Worm (Caenorhabditis elegans) whole organism, L3 larva: ENCODE measurements around the gene ccdc-149.
A peak's percentile ranks its signal among the peaks of the same experiment; 100 is the strongest.

ENCODE experiments used
- R02D3.7 ChIP-seq: fragments of 150-350 bp; optimal IDR thresholded peaks from 2 replicates; lab custom pipeline; 2014; ENCODE audit warnings: missing biosample characterization, missing genetic modification characterization
- ZK546.5 ChIP-seq: sonication (generic microtip); optimal IDR thresholded peaks from 2 replicates; lab custom pipeline; 2017; ENCODE audit warnings: missing biosample characterization, missing genetic modification characterization
- aly-2 ChIP-seq: fragments of 150-350 bp; optimal IDR thresholded peaks from 2 replicates; lab custom pipeline; 2014; ENCODE audit warnings: missing biosample characterization, missing genetic modification characterization
- ama-1 ChIP-seq: fragments of 150-350 bp; optimal IDR thresholded peaks from 2 replicates; lab custom pipeline; 2018
- ceh-16 ChIP-seq: sonication (generic microtip); optimal IDR thresholded peaks from 2 replicates; lab custom pipeline; 2017; ENCODE audit warnings: missing biosample characterization, missing genetic modification characterization
- ceh-28 ChIP-seq: fragments of 150-350 bp; optimal IDR thresholded peaks from 2 replicates; lab custom pipeline; 2014; ENCODE audit warnings: missing biosample characterization, missing genetic modification reagents, missing genetic modification characterization
- ceh-82 ChIP-seq: fragments of 150-350 bp; optimal IDR thresholded peaks from 2 replicates; lab custom pipeline; 2014; ENCODE audit warnings: missing biosample characterization, missing genetic modification characterization
- ceh-9 ChIP-seq: sonication (generic microtip); optimal IDR thresholded peaks from 2 replicates; lab custom pipeline; 2018; ENCODE audit warnings: missing biosample characterization, missing genetic modification characterization
- daf-12 ChIP-seq: fragments of 150-350 bp; optimal IDR thresholded peaks from 2 replicates; lab custom pipeline; 2014; ENCODE audit warnings: missing biosample characterization, missing genetic modification reagents, missing genetic modification characterization
- egl-27 ChIP-seq: sonication (generic microtip); optimal IDR thresholded peaks from 4 replicates; lab custom pipeline; 2017; ENCODE audit warnings: missing biosample characterization, missing genetic modification reagents, missing genetic modification characterization
- egl-5 ChIP-seq: fragments of 150-350 bp; optimal IDR thresholded peaks from 2 replicates; lab custom pipeline; 2017; ENCODE audit warnings: missing biosample characterization, missing genetic modification reagents, missing genetic modification characterization, inconsistent platforms
- elt-1 ChIP-seq: fragments of 150-350 bp; optimal IDR thresholded peaks from 2 replicates; lab custom pipeline; 2014; ENCODE audit warnings: missing biosample characterization, missing genetic modification characterization
- elt-2 ChIP-seq: sonication (generic microtip); optimal IDR thresholded peaks from 2 replicates; lab custom pipeline; 2016; ENCODE audit warnings: missing genetic modification reagents, mild to moderate bottlenecking, missing genetic modification characterization, missing compliant biosample characterization
- elt-3 ChIP-seq, 3 experiments: fragments of 150-350 bp in 1 of 3; sonication (generic microtip) in 2 of 3; optimal IDR thresholded peaks; 2 replicates in 2 of 3; 4 replicates in 1 of 3; lab custom pipeline; 2014 to 2017; ENCODE audit warnings: missing biosample characterization in 3 of 3, missing genetic modification characterization in 3 of 3
- eor-1 ChIP-seq, 2 experiments: fragments of 150-350 bp; optimal IDR thresholded peaks; 2 replicates each; lab custom pipeline; 2014 to 2018; ENCODE audit warnings: missing biosample characterization in 2 of 2, missing genetic modification characterization in 2 of 2
- fkh-10 ChIP-seq: sonication (generic microtip); optimal IDR thresholded peaks from 2 replicates; lab custom pipeline; 2017; ENCODE audit warnings: missing biosample characterization, missing genetic modification reagents, missing genetic modification characterization
- fkh-2 ChIP-seq: fragments of 150-350 bp; optimal IDR thresholded peaks from 2 replicates; lab custom pipeline; 2014; ENCODE audit warnings: missing biosample characterization, missing genetic modification reagents, missing genetic modification characterization
- fos-1 ChIP-seq: fragments of 150-350 bp; optimal IDR thresholded peaks from 2 replicates; lab custom pipeline; 2014; ENCODE audit warnings: missing biosample characterization, missing genetic modification characterization
- hmg-11 ChIP-seq: sonication (generic microtip); optimal IDR thresholded peaks from 2 replicates; lab custom pipeline; 2016; ENCODE audit warnings: missing genetic modification characterization, missing compliant biosample characterization
- jun-1 ChIP-seq: fragments of 150-350 bp; optimal IDR thresholded peaks from 2 replicates; lab custom pipeline; 2014; ENCODE audit warnings: missing biosample characterization, missing genetic modification reagents, missing genetic modification characterization
- lin-15B ChIP-seq: fragments of 150-350 bp; optimal IDR thresholded peaks from 2 replicates; lab custom pipeline; 2014; ENCODE audit warnings: missing biosample characterization, missing genetic modification characterization
- lin-39 ChIP-seq: fragments of 150-350 bp; optimal IDR thresholded peaks from 2 replicates; lab custom pipeline; 2018; ENCODE audit warnings: missing biosample characterization, missing genetic modification reagents, missing genetic modification characterization
- lsy-12 ChIP-seq: sonication (generic microtip); optimal IDR thresholded peaks from 2 replicates; lab custom pipeline; 2016; ENCODE audit warnings: mild to moderate bottlenecking, missing genetic modification characterization, missing compliant biosample characterization
- mdl-1 ChIP-seq: fragments of 150-350 bp; optimal IDR thresholded peaks from 2 replicates; lab custom pipeline; 2014; ENCODE audit warnings: missing biosample characterization, missing genetic modification characterization
- mml-1 ChIP-seq: fragments of 150-350 bp; sonication (generic microtip); optimal IDR thresholded peaks from 3 replicates; lab custom pipeline; 2014; ENCODE audit warnings: missing biosample characterization, missing genetic modification characterization
- nfya-1 ChIP-seq: sonication (generic microtip); optimal IDR thresholded peaks from 2 replicates; lab custom pipeline; 2017; ENCODE audit warnings: missing genetic modification characterization, mild to moderate bottlenecking, missing compliant biosample characterization, antibody characterized with exemption, moderate library complexity; ENCODE audit not compliant: insufficient read depth
- nhr-11 ChIP-seq: fragments of 150-350 bp; optimal IDR thresholded peaks from 2 replicates; lab custom pipeline; 2014; ENCODE audit warnings: missing biosample characterization, missing genetic modification characterization
- nhr-12 ChIP-seq: fragments of 150-350 bp; optimal IDR thresholded peaks from 2 replicates; lab custom pipeline; 2014; ENCODE audit warnings: missing biosample characterization, missing genetic modification characterization
- nhr-23 ChIP-seq: fragments of 150-350 bp; optimal IDR thresholded peaks from 2 replicates; lab custom pipeline; 2014; ENCODE audit warnings: missing biosample characterization, missing genetic modification reagents, missing genetic modification characterization
- nhr-237 ChIP-seq: fragments of 150-350 bp; optimal IDR thresholded peaks from 2 replicates; lab custom pipeline; 2014; ENCODE audit warnings: missing biosample characterization, missing genetic modification characterization
- nhr-25 ChIP-seq: sonication (generic microtip); optimal IDR thresholded peaks from 2 replicates; lab custom pipeline; 2017; ENCODE audit warnings: missing biosample characterization, missing genetic modification characterization
- nhr-28 ChIP-seq: fragments of 150-350 bp; optimal IDR thresholded peaks from 2 replicates; lab custom pipeline; 2014; ENCODE audit warnings: missing biosample characterization, missing genetic modification characterization
- nhr-43 ChIP-seq: sonication (generic microtip); optimal IDR thresholded peaks from 2 replicates; lab custom pipeline; 2016; ENCODE audit warnings: mild to moderate bottlenecking, missing genetic modification characterization, missing compliant biosample characterization; ENCODE audit not compliant: poor library complexity, severe bottlenecking
- nhr-67 ChIP-seq: fragments of 150-350 bp; optimal IDR thresholded peaks from 2 replicates; lab custom pipeline; 2014; ENCODE audit warnings: missing biosample characterization, missing genetic modification characterization
- nhr-76 ChIP-seq: fragments of 150-350 bp; sonication (generic microtip); optimal IDR thresholded peaks from 5 replicates; lab custom pipeline; 2014; ENCODE audit warnings: missing biosample characterization, missing genetic modification characterization
- nhr-77 ChIP-seq: fragments of 150-350 bp; optimal IDR thresholded peaks from 2 replicates; lab custom pipeline; 2014; ENCODE audit warnings: missing biosample characterization, missing genetic modification characterization
- pha-4 ChIP-seq: fragments of 150-350 bp; optimal IDR thresholded peaks from 2 replicates; lab custom pipeline; 2014; ENCODE audit warnings: missing biosample characterization, missing genetic modification reagents, missing genetic modification characterization
- pqm-1 ChIP-seq: fragments of 150-350 bp; optimal IDR thresholded peaks from 2 replicates; lab custom pipeline; 2017; ENCODE audit warnings: missing biosample characterization, missing genetic modification characterization, inconsistent platforms
- sea-2 ChIP-seq: fragments of 150-350 bp; sonication (generic microtip); optimal IDR thresholded peaks from 4 replicates; lab custom pipeline; 2014; ENCODE audit warnings: missing biosample characterization, missing genetic modification reagents, missing genetic modification characterization
- skn-1 ChIP-seq: fragments of 150-350 bp; optimal IDR thresholded peaks from 2 replicates; lab custom pipeline; 2014; ENCODE audit warnings: missing biosample characterization, missing genetic modification characterization
- snpc-4 ChIP-seq: fragments of 150-350 bp; optimal IDR thresholded peaks from 2 replicates; lab custom pipeline; 2014; ENCODE audit warnings: missing biosample characterization, missing genetic modification characterization
- tbx-2 ChIP-seq: sonication (generic microtip); optimal IDR thresholded peaks from 2 replicates; lab custom pipeline; 2016; ENCODE audit warnings: mild to moderate bottlenecking, missing genetic modification characterization, missing compliant biosample characterization
- unc-39 ChIP-seq: sonication (generic microtip); optimal IDR thresholded peaks from 4 replicates; lab custom pipeline; 2017; ENCODE audit warnings: missing biosample characterization, missing genetic modification characterization
- unc-62 ChIP-seq: fragments of 150-350 bp; sonication (generic microtip); optimal IDR thresholded peaks from 4 replicates; lab custom pipeline; 2014; ENCODE audit warnings: missing biosample characterization, missing genetic modification reagents, missing genetic modification characterization
- zag-1 ChIP-seq: fragments of 150-350 bp; optimal IDR thresholded peaks from 2 replicates; lab custom pipeline; 2014; ENCODE audit warnings: missing biosample characterization, missing genetic modification characterization
- ztf-11 ChIP-seq: fragments of 150-350 bp; optimal IDR thresholded peaks from 2 replicates; lab custom pipeline; 2014; ENCODE audit warnings: missing biosample characterization, missing genetic modification characterization
- ztf-4 ChIP-seq: fragments of 150-350 bp; optimal IDR thresholded peaks from 2 replicates; lab custom pipeline; 2014; ENCODE audit warnings: missing biosample characterization, missing genetic modification characterization

Gene ccdc-149

ce11 chrX:11464271-11465103 is 46.8 kb downstream of the ccdc-149 start:
- TF ChIP-seq egl-5 (tag; lab: Kevin White, UChicago) (peak; percentile 48), nhr-11 (tag; lab: Kevin White, UChicago) (no peak), hmg-11 (tag; lab: Kevin White, UChicago) (no peak), fos-1 (no peak), nhr-12 (tag; lab: Kevin White, UChicago) (no peak), nhr-28 (tag; lab: Kevin White, UChicago) (no peak), fkh-10 (GFP tag; lab: Kevin White, UChicago) (no peak), unc-62 (GFP tag; lab: Kevin White, UChicago) (no peak), elt-1 (tag; lab: Kevin White, UChicago) (no peak), jun-1 (tag; lab: Kevin White, UChicago) (peak; percentile 55), nhr-77 (no peak), ama-1 (lab: Kevin White, UChicago) (no peak), unc-39 (tag; lab: Kevin White, UChicago) (no peak), lin-15B (tag; lab: Kevin White, UChicago) (no peak), nhr-237 (tag; lab: Kevin White, UChicago) (no peak), lin-39 (tag; lab: Kevin White, UChicago) (peak; percentile 86), snpc-4 (tag; lab: Kevin White, UChicago) (no peak), ztf-4 (tag; lab: Kevin White, UChicago) (no peak), mml-1 (tag; lab: Kevin White, UChicago) (no peak), ceh-82 (tag; lab: Kevin White, UChicago) (no peak), aly-2 (tag; lab: Kevin White, UChicago) (no peak), tbx-2 (no peak), nhr-43 (tag; lab: Kevin White, UChicago) (no peak), lsy-12 (tag; lab: Kevin White, UChicago) (no peak), sea-2 (no peak), ceh-9 (tag; lab: Kevin White, UChicago) (no peak), pqm-1 (peak; percentile 61), daf-12 (tag; lab: Kevin White, UChicago) (no peak), elt-3 (tag; optimal IDR thresholded peaks at IDR 0.05; lab: Kevin White, UChicago) (no peak), ceh-28 (tag; lab: Kevin White, UChicago) (no peak), elt-2 (tag; lab: Kevin White, UChicago) (peak; percentile 93), egl-27 (tag; lab: Kevin White, UChicago) (no peak), fkh-2 (no peak), eor-1 (tag; optimal IDR thresholded peaks at IDR 0.05; lab: Kevin White, UChicago) (no peak), zag-1 (tag; lab: Kevin White, UChicago) (no peak), mdl-1 (no peak), ceh-16 (no peak), R02D3.7 (tag; lab: Kevin White, UChicago) (no peak), ztf-11 (tag; lab: Kevin White, UChicago) (no peak), nhr-23 (tag; lab: Kevin White, UChicago) (no peak), nhr-76 (tag; lab: Kevin White, UChicago) (no peak), ZK546.5 (tag; lab: Kevin White, UChicago) (no peak), pha-4 (tag; lab: Kevin White, UChicago) (no peak), skn-1 (no peak), nhr-25 (no peak), nhr-67 (tag; lab: Kevin White, UChicago) (no peak), nfya-1 (peak; percentile 39)
